Worm (Caenorhabditis elegans): Measurements from ENCODE around the gene xnd-1.

xnd-1 gene

ce11 chrIII:5623418-5623817 lies 19.2 kb downstream of the xnd-1 start (continued):
- TF ChIP-seq ceh-44 (GFP tag; IDR thresholded peaks at IDR 0.05) (no peak), F49E8.2 (tag; optimal IDR thresholded peaks at IDR 0.05; ENCODE audit: borderline replicate concordance) (no peak), ctbp-1 (GFP tag; IDR thresholded peaks at IDR 0.05) (no peak), aha-1 (tag) (no peak), F37D6.2 (tag; optimal IDR thresholded peaks at IDR 0.05) (no peak), lin-38 (GFP tag; IDR thresholded peaks at IDR 0.05) (no peak), saeg-2 (GFP tag; IDR thresholded peaks at IDR 0.05) (no peak), hlh-11 (tag; optimal IDR thresholded peaks at IDR 0.05) (peak; percentile 28), mdl-1 (tag; optimal IDR thresholded peaks at IDR 0.05) (peak in 1 of 2 experiments; percentile 58), hlh-30 (tag; optimal IDR thresholded peaks at IDR 0.05; ENCODE audit: insufficient read depth) (peak; percentile 74), nhr-42 (GFP tag; IDR thresholded peaks at IDR 0.05) (no peak), F26F4.8 (GFP tag; conservative IDR thresholded peaks at IDR 0.05) (no peak), nhr-41 (GFP tag; IDR thresholded peaks at IDR 0.05) (no peak), daf-16 (GFP tag; optimal IDR thresholded peaks at IDR 0.05) (no peak), daf-16 (tag; optimal IDR thresholded peaks at IDR 0.05) (peak; percentile 4)

- TF ChIP-seq nhr-48 (tag; optimal IDR thresholded peaks at IDR 0.05) (no peak), nhr-10 (tag; optimal IDR thresholded peaks at IDR 0.05) (no peak), R02D3.7 (tag; optimal IDR thresholded peaks at IDR 0.05) (no peak), mdt-29 (GFP tag; IDR thresholded peaks at IDR 0.05) (no peak), dmd-8 (GFP tag; IDR thresholded peaks at IDR 0.05) (no peak), ctbp-1 (GFP tag; IDR thresholded peaks at IDR 0.05) (no peak), mdl-1 (tag; optimal IDR thresholded peaks at IDR 0.05) (no peak), zfp-3 (GFP tag; conservative IDR thresholded peaks at IDR 0.05) (no peak), Y75B8A.6 (GFP tag; IDR thresholded peaks at IDR 0.05) (no peak), ces-1 (GFP tag; optimal IDR thresholded peaks at IDR 0.05) (no peak), lin-29 (GFP tag; IDR thresholded peaks at IDR 0.05) (no peak), lsy-2 (tag; optimal IDR thresholded peaks at IDR 0.05) (no peak)
Measured at ce11 chrIII:5624835-5625234, 20.6 kb downstream of the xnd-1 start, which contains the start of gene daf-4. daf-4 (plus strand) TSS chrIII:5625135.

- TF ChIP-seq nhr-11 (tag; optimal IDR thresholded peaks at IDR 0.05) (peak; percentile 34), rbr-2 (tag; optimal IDR thresholded peaks at IDR 0.05) (no peak), daf-16 (GFP tag; optimal IDR thresholded peaks at IDR 0.05) (peak in 1 of 2 experiments; percentile 14), daf-16 (tag; optimal IDR thresholded peaks at IDR 0.05) (no peak)
Measured at ce11 chrIII:5629225-5629624, 25.0 kb downstream of the xnd-1 start.

DNA sequence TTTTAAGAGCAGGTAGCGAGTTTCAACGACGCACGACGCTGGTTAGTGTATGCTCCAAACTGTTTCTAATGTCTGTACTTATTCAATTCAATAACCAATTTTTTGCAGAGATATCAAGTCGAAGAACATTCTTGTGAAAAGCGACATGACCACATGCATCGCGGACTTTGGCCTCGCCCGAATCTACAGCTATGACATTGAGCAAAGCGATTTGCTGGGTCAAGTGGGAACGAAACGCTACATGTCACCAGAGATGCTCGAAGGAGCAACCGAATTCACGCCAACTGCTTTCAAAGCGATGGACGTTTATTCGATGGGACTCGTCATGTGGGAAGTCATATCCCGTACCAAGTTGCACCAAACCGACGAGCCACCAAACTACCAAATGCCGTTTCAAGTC lies 26.1 kb downstream of the xnd-1 start:
- TF ChIP-seq aha-1 (tag) (peak; percentile 34), dmd-6 (GFP tag; IDR thresholded peaks at IDR 0.05) (no peak), unc-62 (GFP tag; optimal IDR thresholded peaks at IDR 0.05 in 1 of 2) (peak in 1 of 2 experiments; percentile 39), unc-62 (tag; optimal IDR thresholded peaks at IDR 0.05) (no peak), nhr-77 (tag; optimal IDR thresholded peaks at IDR 0.05) (no peak)

- TF ChIP-seq unc-62 (GFP tag; optimal IDR thresholded peaks at IDR 0.05 in 1 of 2) (peak in 1 of 2 experiments; percentile 41), unc-62 (tag; optimal IDR thresholded peaks at IDR 0.05) (no peak), dmd-6 (GFP tag; IDR thresholded peaks at IDR 0.05) (no peak), lsy-2 (tag; optimal IDR thresholded peaks at IDR 0.05) (peak in 1 of 2 experiments; percentile 38), ctbp-1 (GFP tag; IDR thresholded peaks at IDR 0.05) (0 out of 2 replicates have a peak, but pooled peaks have one; percentile 36), vab-7 (GFP tag; IDR thresholded peaks at IDR 0.05) (0 out of 2 replicates have a peak, but pooled peaks have one; percentile 15), snpc-4 (tag; optimal IDR thresholded peaks at IDR 0.05) (peak; percentile 30), fkh-10 (GFP tag; optimal IDR thresholded peaks at IDR 0.05) (peak; percentile 70), ceh-28 (tag; optimal IDR thresholded peaks at IDR 0.05) (no peak), nhr-10 (tag; optimal IDR thresholded peaks at IDR 0.05) (no peak), hlh-30 (tag; optimal IDR thresholded peaks at IDR 0.05; ENCODE audit: insufficient read depth) (peak; percentile 34), ces-1 (GFP tag; optimal IDR thresholded peaks at IDR 0.05) (peak; percentile 88), nhr-77 (tag; optimal IDR thresholded peaks at IDR 0.05) (no peak), hif-1 (tag; optimal IDR thresholded peaks at IDR 0.05) (peak in 1 of 2 experiments; percentile 12), mep-1 (tag; optimal IDR thresholded peaks at IDR 0.05) (peak; percentile 3), daf-12 (tag; optimal IDR thresholded peaks at IDR 0.05) (no peak)
Measured at ce11 chrIII:5632426-5632976, 28.2 kb downstream of the xnd-1 start.

All from whole organism, L4 larva.